Worm (Caenorhabditis elegans) whole organism, L4 larva: ENCODE measurements around the gene smg-3.

Source experiments
- D1046.2 ChIP-seq: fragments of 200-800 bp; sonication (Bioruptor generic); IDR thresholded peaks from 2 replicates; pipeline ENCODE4 v1.3.6; 2022; ENCODE audit warnings: missing genetic modification characterization, missing compliant biosample characterization
- F37D6.2 ChIP-seq: sonication (generic microtip); optimal IDR thresholded peaks from 2 replicates; lab custom pipeline; 2016; ENCODE audit warnings: mild to moderate bottlenecking, missing genetic modification characterization, missing compliant biosample characterization
- T26A8.4 ChIP-seq: fragments of 200-800 bp; sonication (Bioruptor generic); IDR thresholded peaks from 2 replicates; pipeline ENCODE4 v1.3.6; 2022; ENCODE audit warnings: missing genetic modification characterization, missing compliant biosample characterization
- Y5F2A.4 ChIP-seq: fragments of 200-800 bp; sonication (Bioruptor generic); optimal IDR thresholded peaks from 2 replicates; lab custom pipeline; 2018; ENCODE audit warnings: mild to moderate bottlenecking, missing genetic modification characterization, missing compliant biosample characterization
- arid-1 ChIP-seq: fragments of 200-800 bp; sonication (Bioruptor generic); conservative IDR thresholded peaks from 2 replicates; pipeline ENCODE4 v1.3.6; 2022; ENCODE audit warnings: missing genetic modification reagents, missing genetic modification characterization, missing compliant biosample characterization
- ceh-44 ChIP-seq: fragments of 200-800 bp; sonication (Bioruptor generic); IDR thresholded peaks from 2 replicates; pipeline ENCODE4 v1.3.6; 2022; ENCODE audit warnings: missing genetic modification reagents, missing genetic modification characterization, missing compliant biosample characterization
- ceh-82 ChIP-seq: sonication (generic microtip); optimal IDR thresholded peaks from 2 replicates; lab custom pipeline; 2017; ENCODE audit warnings: missing biosample characterization, missing genetic modification characterization
- ces-1 ChIP-seq: fragments of 150-350 bp; sonication (generic microtip); optimal IDR thresholded peaks from 4 replicates; lab custom pipeline; 2014; ENCODE audit warnings: missing biosample characterization, missing genetic modification reagents, missing genetic modification characterization
- ctbp-1 ChIP-seq: fragments of 200-800 bp; sonication (Bioruptor generic); IDR thresholded peaks from 2 replicates; pipeline ENCODE4 v1.3.6; 2022; ENCODE audit warnings: missing genetic modification reagents, missing genetic modification characterization, missing compliant biosample characterization
- daf-12 ChIP-seq: fragments of 150-350 bp; optimal IDR thresholded peaks from 2 replicates; lab custom pipeline; 2014; ENCODE audit warnings: missing biosample characterization, missing genetic modification reagents, missing genetic modification characterization
- daf-16 ChIP-seq, 3 experiments: sonication (generic microtip); optimal IDR thresholded peaks; 2 replicates each; lab custom pipeline; 2016 to 2017; ENCODE audit warnings: missing genetic modification characterization in 3 of 3, missing genetic modification reagents in 3 of 3, mild to moderate bottlenecking in 2 of 3, missing compliant biosample characterization in 2 of 3, missing biosample characterization in 1 of 3, moderate library complexity in 1 of 3
- daf-19 ChIP-seq: fragments of 200-800 bp; sonication (Bioruptor generic); conservative IDR thresholded peaks from 2 replicates; pipeline ENCODE4 v1.3.6; 2022; ENCODE audit warnings: missing genetic modification characterization, missing compliant biosample characterization
- duxl-1 ChIP-seq: sonication (generic microtip); optimal IDR thresholded peaks from 2 replicates; lab custom pipeline; 2016; ENCODE audit warnings: mild to moderate bottlenecking, missing genetic modification characterization, moderate library complexity, missing compliant biosample characterization; ENCODE audit not compliant: poor library complexity
- dve-1 ChIP-seq: sonication (generic microtip); optimal IDR thresholded peaks from 2 replicates; lab custom pipeline; 2017; ENCODE audit warnings: antibody characterized with exemption, mild to moderate bottlenecking, missing genetic modification characterization, missing compliant biosample characterization; ENCODE audit not compliant: insufficient read depth
- fkh-10 ChIP-seq: fragments of 150-350 bp; optimal IDR thresholded peaks from 2 replicates; lab custom pipeline; 2014; ENCODE audit warnings: missing biosample characterization, missing genetic modification reagents, missing genetic modification characterization
- hlh-11 ChIP-seq: fragments of 200-800 bp; sonication (Bioruptor generic); optimal IDR thresholded peaks from 2 replicates; lab custom pipeline; 2018; ENCODE audit warnings: mild to moderate bottlenecking, missing genetic modification characterization, missing compliant biosample characterization
- hmg-1.1 ChIP-seq: fragments of 200-800 bp; sonication (Bioruptor generic); IDR thresholded peaks from 2 replicates; pipeline ENCODE4 v1.3.6; 2022; ENCODE audit warnings: missing genetic modification reagents, missing genetic modification characterization, missing compliant biosample characterization
- lim-7 ChIP-seq: fragments of 200-800 bp; sonication (Bioruptor generic); IDR thresholded peaks from 2 replicates; pipeline ENCODE4 v1.3.6; 2022; ENCODE audit warnings: missing genetic modification characterization, missing compliant biosample characterization
- lin-1 ChIP-seq: fragments of 200-800 bp; sonication (Bioruptor generic); IDR thresholded peaks from 2 replicates; pipeline ENCODE4 v1.3.6; 2022; ENCODE audit warnings: missing genetic modification reagents, missing genetic modification characterization, missing compliant biosample characterization
- lin-13 ChIP-seq: fragments of 150-350 bp; optimal IDR thresholded peaks from 2 replicates; lab custom pipeline; 2014; ENCODE audit warnings: missing biosample characterization, missing genetic modification reagents, missing genetic modification characterization
- lir-3 ChIP-seq: sonication (generic microtip); optimal IDR thresholded peaks from 2 replicates; lab custom pipeline; 2016; ENCODE audit warnings: mild to moderate bottlenecking, missing genetic modification characterization, missing compliant biosample characterization
- lsy-2 ChIP-seq, 2 experiments: fragments of 150-350 bp in 1 of 2; sonication (generic microtip) in 1 of 2; optimal IDR thresholded peaks; 2 replicates each; lab custom pipeline; 2014 to 2017; ENCODE audit warnings: missing biosample characterization in 2 of 2, missing genetic modification characterization in 2 of 2
- madf-5 ChIP-seq, 2 experiments: fragments of 200-800 bp; sonication (Bioruptor generic); IDR thresholded peaks; 2 replicates each; pipeline ENCODE4 v1.3.6; 2022; ENCODE audit warnings: missing compliant biosample characterization in 2 of 2, missing genetic modification characterization in 2 of 2
- madf-9 ChIP-seq: fragments of 200-800 bp; sonication (Bioruptor generic); conservative IDR thresholded peaks from 2 replicates; pipeline ENCODE4 v1.3.6; 2022; ENCODE audit warnings: missing genetic modification reagents, missing genetic modification characterization, missing compliant biosample characterization
- mdl-1 ChIP-seq, 2 experiments: fragments of 150-350 bp in 1 of 2; sonication (generic microtip) in 1 of 2; optimal IDR thresholded peaks; 2 replicates each; lab custom pipeline; 2014 to 2017; ENCODE audit warnings: missing biosample characterization in 2 of 2, missing genetic modification characterization in 2 of 2
- mdt-29 ChIP-seq: fragments of 200-800 bp; sonication (Bioruptor generic); IDR thresholded peaks from 2 replicates; pipeline ENCODE4 v1.3.6; 2022; ENCODE audit warnings: missing genetic modification reagents, missing genetic modification characterization, missing compliant biosample characterization
- mes-2 ChIP-seq: sonication (generic microtip); optimal IDR thresholded peaks from 2 replicates; lab custom pipeline; 2016; ENCODE audit warnings: missing genotype, mild to moderate bottlenecking, missing genetic modification characterization, missing compliant biosample characterization; ENCODE audit not compliant: poor library complexity, severe bottlenecking
- mxl-3 ChIP-seq: fragments of 200-800 bp; sonication (Bioruptor generic); optimal IDR thresholded peaks from 2 replicates; lab custom pipeline; 2018; ENCODE audit warnings: mild to moderate bottlenecking, missing genetic modification characterization, missing compliant biosample characterization
- nhr-11 ChIP-seq: fragments of 150-350 bp; optimal IDR thresholded peaks from 2 replicates; lab custom pipeline; 2014; ENCODE audit warnings: missing biosample characterization, missing genetic modification characterization
- nhr-25 ChIP-seq: sonication (generic microtip); optimal IDR thresholded peaks from 2 replicates; lab custom pipeline; 2017; ENCODE audit warnings: missing genetic modification characterization, mild to moderate bottlenecking, missing compliant biosample characterization, antibody characterized with exemption, moderate library complexity, borderline replicate concordance; ENCODE audit not compliant: insufficient read depth
- nhr-28 ChIP-seq: fragments of 150-350 bp; optimal IDR thresholded peaks from 2 replicates; lab custom pipeline; 2014; ENCODE audit warnings: missing biosample characterization, missing genetic modification characterization
- nhr-41 ChIP-seq: fragments of 200-800 bp; sonication (Bioruptor generic); IDR thresholded peaks from 2 replicates; pipeline ENCODE4 v1.3.6; 2022; ENCODE audit warnings: missing genetic modification reagents, missing genetic modification characterization, missing compliant biosample characterization
- nhr-6 ChIP-seq: fragments of 150-350 bp; optimal IDR thresholded peaks from 2 replicates; lab custom pipeline; 2014; ENCODE audit warnings: missing biosample characterization, missing genetic modification characterization
- nhr-76 ChIP-seq: fragments of 150-350 bp; optimal IDR thresholded peaks from 2 replicates; lab custom pipeline; 2014; ENCODE audit warnings: missing biosample characterization, missing genetic modification characterization
- php-3 ChIP-seq: fragments of 200-800 bp; sonication (Bioruptor generic); IDR thresholded peaks from 2 replicates; pipeline ENCODE4 v1.3.6; 2022; ENCODE audit warnings: missing genetic modification reagents, missing genetic modification characterization, missing compliant biosample characterization
- saeg-2 ChIP-seq: fragments of 200-800 bp; sonication (Bioruptor generic); IDR thresholded peaks from 2 replicates; pipeline ENCODE4 v1.3.6; 2022; ENCODE audit warnings: missing genetic modification reagents, missing genetic modification characterization, missing compliant biosample characterization
- sdz-12 ChIP-seq: fragments of 200-800 bp; sonication (Bioruptor generic); optimal IDR thresholded peaks from 2 replicates; lab custom pipeline; 2018; ENCODE audit warnings: mild to moderate bottlenecking, missing genetic modification characterization, missing compliant biosample characterization
- set-16 ChIP-seq: fragments of 200-800 bp; sonication (Bioruptor generic); IDR thresholded peaks from 2 replicates; pipeline ENCODE4 v1.3.6; 2022; ENCODE audit warnings: missing genetic modification reagents, missing genetic modification characterization, missing compliant biosample characterization
- skn-1 ChIP-seq: fragments of 150-350 bp; optimal IDR thresholded peaks from 2 replicates; lab custom pipeline; 2014; ENCODE audit warnings: missing biosample characterization, missing genetic modification characterization
- snpc-4 ChIP-seq: fragments of 150-350 bp; optimal IDR thresholded peaks from 2 replicates; lab custom pipeline; 2014; ENCODE audit warnings: missing biosample characterization, missing genetic modification characterization
- tag-97 ChIP-seq: fragments of 200-800 bp; sonication (Bioruptor generic); IDR thresholded peaks from 2 replicates; pipeline ENCODE4 v1.3.6; 2022; ENCODE audit warnings: missing genetic modification characterization, missing compliant biosample characterization
- tra-1 ChIP-seq: fragments of 200-800 bp; sonication (Bioruptor generic); IDR thresholded peaks from 2 replicates; pipeline ENCODE4 v1.3.6; 2022; ENCODE audit warnings: missing genetic modification reagents, missing genetic modification characterization, missing compliant biosample characterization
- vab-7 ChIP-seq: fragments of 200-800 bp; sonication (Bioruptor generic); IDR thresholded peaks from 2 replicates; pipeline ENCODE4 v1.3.6; 2022; ENCODE audit warnings: missing genetic modification reagents, missing genetic modification characterization, missing compliant biosample characterization
- zag-1 ChIP-seq: fragments of 150-350 bp; optimal IDR thresholded peaks from 2 replicates; lab custom pipeline; 2014; ENCODE audit warnings: missing biosample characterization, missing genetic modification characterization
- zfp-2 ChIP-seq: sonication (generic microtip); optimal IDR thresholded peaks from 2 replicates; lab custom pipeline; 2016; ENCODE audit warnings: mild to moderate bottlenecking, missing genetic modification characterization, missing compliant biosample characterization
- zfp-3 ChIP-seq: fragments of 200-800 bp; sonication (Bioruptor generic); conservative IDR thresholded peaks from 2 replicates; pipeline ENCODE4 v1.3.6; 2022; ENCODE audit warnings: missing genetic modification reagents, missing genetic modification characterization, missing compliant biosample characterization
- zip-11 ChIP-seq: fragments of 200-800 bp; sonication (Bioruptor generic); IDR thresholded peaks from 2 replicates; pipeline ENCODE4 v1.3.6; 2022; ENCODE audit warnings: missing genetic modification characterization, missing compliant biosample characterization
- zip-2 ChIP-seq: fragments of 150-350 bp; optimal IDR thresholded peaks from 2 replicates; lab custom pipeline; 2014; ENCODE audit warnings: missing biosample characterization, missing genetic modification characterization
- ztf-11 ChIP-seq: fragments of 150-350 bp; optimal IDR thresholded peaks from 2 replicates; lab custom pipeline; 2014; ENCODE audit warnings: missing biosample characterization, missing genetic modification characterization

The smg-3 gene

ce11 chrIV:6323654-6324224 is 49.2 kb downstream of the smg-3 start, which contains the start of gene sqd-1 (continued):
- TF ChIP-seq mdt-29 (GFP tag; lab: Robert Waterston, UW), result peak; percentile 93
- TF ChIP-seq D1046.2 (GFP tag; lab: Robert Waterston, UW), result peak; percentile 68; the same call in 1 of the 2 replicates
- peak; percentile 92 for TF ChIP-seq madf-9 (GFP tag; lab: Robert Waterston, UW)
- TF ChIP-seq nhr-6 (tag; lab: Kevin White, UChicago), result peak; percentile 93
- peak; percentile 53 to 61 for TF ChIP-seq mdl-1 (tag; optimal IDR thresholded peaks at IDR 0.05; lab: Kevin White, UChicago)
- peak; percentile 87 for TF ChIP-seq ctbp-1 (GFP tag; lab: Robert Waterston, UW)
- peak; percentile 86 for TF ChIP-seq mxl-3 (GFP tag; lab: Kevin White, UChicago)
- peak; percentile 49 for TF ChIP-seq snpc-4
- peak; percentile 90 for TF ChIP-seq vab-7 (GFP tag; lab: Robert Waterston, UW)
- TF ChIP-seq nhr-76 (tag; lab: Kevin White, UChicago), result peak; percentile 31
- TF ChIP-seq nhr-25 (tag; lab: Kevin White, UChicago), result peak; percentile 84
- no peak for TF ChIP-seq tag-97 (GFP tag; lab: Robert Waterston, UW)
- TF ChIP-seq daf-12 (tag; lab: Kevin White, UChicago), result no peak
- TF ChIP-seq set-16 (GFP tag; lab: Robert Waterston, UW), result peak; percentile 78
- TF ChIP-seq lsy-2 (tag; optimal IDR thresholded peaks at IDR 0.05; lab: Kevin White, UChicago), result peak; percentile 95 to 99
- TF ChIP-seq lir-3 (tag; lab: Kevin White, UChicago), result no peak
- TF ChIP-seq fkh-10, result peak; percentile 80
- TF ChIP-seq nhr-11 (tag; lab: Kevin White, UChicago), result peak; percentile 95
- peak; percentile 95 for TF ChIP-seq hlh-11
- peak; percentile 48; the same call in 1 of the 2 replicates for TF ChIP-seq nhr-41 (GFP tag; lab: Robert Waterston, UW)
- TF ChIP-seq hmg-1.1 (GFP tag; lab: Robert Waterston, UW), result peak; percentile 96
- TF ChIP-seq zag-1 (tag; lab: Kevin White, UChicago), result peak; percentile 0
- TF ChIP-seq ztf-11 (tag; lab: Kevin White, UChicago), result peak; percentile 7
- TF ChIP-seq lin-1 (GFP tag; lab: Robert Waterston, UW), result peak; percentile 95
- TF ChIP-seq nhr-28 (tag; lab: Kevin White, UChicago), result peak; percentile 76
- peak; percentile 60 to 94 for TF ChIP-seq daf-16 (GFP tag; optimal IDR thresholded peaks at IDR 0.05; lab: Kevin White, UChicago)
- peak; percentile 87 for TF ChIP-seq daf-16 (tag; optimal IDR thresholded peaks at IDR 0.05; lab: Kevin White, UChicago)
- 0 out of 4 replicates have a peak, but pooled peaks of 1 of the 2 experiments have one; percentile 14 for TF ChIP-seq madf-5 (GFP tag; IDR thresholded peaks at IDR 0.05; lab: Robert Waterston, UW)
- TF ChIP-seq ceh-82 (tag; lab: Kevin White, UChicago), result peak; percentile 24
- peak; percentile 98 for TF ChIP-seq T26A8.4
- TF ChIP-seq tra-1 (GFP tag; lab: Robert Waterston, UW), result peak; percentile 93
- peak; percentile 92 for TF ChIP-seq arid-1 (GFP tag; lab: Robert Waterston, UW)
- TF ChIP-seq sdz-12 (GFP tag; lab: Kevin White, UChicago), result peak; percentile 70
- TF ChIP-seq F37D6.2 (tag; lab: Kevin White, UChicago), result peak; percentile 89
- TF ChIP-seq lim-7 (GFP tag; lab: Robert Waterston, UW), result peak; percentile 74
- peak; percentile 99 for TF ChIP-seq zfp-2 (tag; lab: Kevin White, UChicago)
- TF ChIP-seq zip-11 (GFP tag; lab: Robert Waterston, UW), result no peak
- TF ChIP-seq duxl-1 (tag; lab: Kevin White, UChicago), result peak; percentile 82
- peak; percentile 52 for TF ChIP-seq ces-1 (GFP tag; lab: Kevin White, UChicago)
- peak; percentile 97 for TF ChIP-seq mes-2 (tag; lab: Kevin White, UChicago)
- TF ChIP-seq skn-1 (tag; lab: Kevin White, UChicago), result no peak
- TF ChIP-seq zfp-3, result peak; percentile 90
- TF ChIP-seq daf-19 (GFP tag; lab: Robert Waterston, UW), result no peak
- TF ChIP-seq dve-1 (tag; lab: Kevin White, UChicago), result peak; percentile 99
- TF ChIP-seq php-3 (GFP tag; lab: Robert Waterston, UW), result peak; percentile 76; the same call in 1 of the 2 replicates
- TF ChIP-seq ceh-44 (GFP tag; lab: Robert Waterston, UW), result peak; percentile 84; the same call in 1 of the 2 replicates
- peak; percentile 72 for TF ChIP-seq Y5F2A.4
- peak; percentile 86 for TF ChIP-seq saeg-2 (GFP tag; lab: Robert Waterston, UW)
- TF ChIP-seq lin-13 (GFP tag; lab: Kevin White, UChicago), result peak; percentile 90
- peak; percentile 53 for TF ChIP-seq zip-2
